Worm (Caenorhabditis elegans): ENCODE data around the gene F15A8.1.

- no peak for TF ChIP-seq tab-1 (GFP tag; IDR thresholded peaks at IDR 0.05)
- no peak for TF ChIP-seq ref-1 (GFP tag; conservative IDR thresholded peaks at IDR 0.05)
- no peak for TF ChIP-seq T22C8.4 (GFP tag; IDR thresholded peaks at IDR 0.05)
- TF ChIP-seq klf-2 (GFP tag; conservative IDR thresholded peaks at IDR 0.05): no peak
- TF ChIP-seq ztf-23 (GFP tag; IDR thresholded peaks at IDR 0.05): no peak
- no peak for TF ChIP-seq ztf-29 (GFP tag; IDR thresholded peaks at IDR 0.05)
- TF ChIP-seq cog-1 (tag; optimal IDR thresholded peaks at IDR 0.05): no peak
- no peak for TF ChIP-seq med-1 (GFP tag; optimal IDR thresholded peaks at IDR 0.05; ENCODE audit: insufficient read depth)
Measured at ce11 chrX:4426496-4426895, 14.2 kb upstream of the F15A8.1 start.

Data from whole organism, midembryonic.